Fruit fly (Drosophila melanogaster): Measurements from ENCODE around the gene CG14985.

- TF ChIP-seq h (optimal IDR thresholded peaks at IDR 0.05) (no peak), Myc (optimal IDR thresholded peaks at IDR 0.05) (no peak)
Measured at dm6 chr3L:4035499-4035898, 32.2 kb downstream of the CG14985 start, which contains the start of gene Gr64f.

Data from Kc167 (cell line).